Worm (Caenorhabditis elegans): ENCODE data around the gene C29F9.8.

DNA sequence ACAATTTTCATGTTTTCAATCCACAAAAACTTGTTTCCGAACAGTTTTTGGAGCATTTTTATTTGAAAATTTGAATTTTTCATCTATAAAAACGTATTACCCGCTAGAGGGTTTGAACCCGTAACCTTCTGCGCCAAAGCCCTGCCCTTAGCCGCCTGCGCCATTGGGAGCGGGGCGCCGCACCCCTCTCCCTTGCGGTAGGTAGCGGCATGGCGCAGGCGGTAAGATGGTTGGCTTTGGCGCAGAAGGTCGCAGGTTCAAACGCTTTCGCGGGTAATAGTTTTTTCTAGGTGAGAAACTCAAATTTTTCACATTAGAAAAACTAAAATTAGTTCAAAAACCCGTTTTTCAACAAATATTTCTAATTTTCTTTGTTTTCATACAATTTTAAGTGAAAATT, 45.3 kb downstream of the C29F9.8 start:
- TF ChIP-seq mep-1 (tag; optimal IDR thresholded peaks at IDR 0.05) (no peak), snpc-4 (tag; optimal IDR thresholded peaks at IDR 0.05) (no peak), mls-2 (tag; optimal IDR thresholded peaks at IDR 0.05) (no peak), elt-3 (tag; optimal IDR thresholded peaks at IDR 0.05) (no peak), unc-39 (tag; optimal IDR thresholded peaks at IDR 0.05) (no peak)

Measured in whole organism, mixed stage, embryonic.